Worm (Caenorhabditis elegans): Measurements from ENCODE around the gene C37E2.3.

C37E2.3 gene

DNA sequence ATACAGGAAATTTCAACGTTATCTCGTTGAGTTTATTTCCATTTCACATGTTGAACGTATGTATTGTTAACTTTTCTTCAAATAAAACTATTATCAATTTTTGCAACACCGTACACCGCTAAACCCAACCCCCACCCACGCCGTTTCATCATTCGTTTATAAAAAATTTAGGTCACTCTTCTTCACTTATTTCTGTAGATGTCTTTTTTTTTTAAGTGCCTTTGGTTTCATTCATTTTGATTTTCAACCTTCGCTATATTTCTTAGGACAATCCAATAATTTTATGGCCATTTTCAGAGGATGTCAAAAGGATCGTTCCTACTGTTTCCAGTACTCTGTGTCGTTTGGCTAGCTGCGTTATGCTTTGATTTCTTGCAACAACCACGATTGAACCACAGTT is at the start of gene C37E2.3:
TSS of gene C37E2.3 (plus strand) at position 301 of the 400 bp plus-strand sequence.
- TF ChIP-seq unc-39 (tag; optimal IDR thresholded peaks at IDR 0.05) (no peak), nhr-129 (tag; optimal IDR thresholded peaks at IDR 0.05) (no peak)

DNA sequence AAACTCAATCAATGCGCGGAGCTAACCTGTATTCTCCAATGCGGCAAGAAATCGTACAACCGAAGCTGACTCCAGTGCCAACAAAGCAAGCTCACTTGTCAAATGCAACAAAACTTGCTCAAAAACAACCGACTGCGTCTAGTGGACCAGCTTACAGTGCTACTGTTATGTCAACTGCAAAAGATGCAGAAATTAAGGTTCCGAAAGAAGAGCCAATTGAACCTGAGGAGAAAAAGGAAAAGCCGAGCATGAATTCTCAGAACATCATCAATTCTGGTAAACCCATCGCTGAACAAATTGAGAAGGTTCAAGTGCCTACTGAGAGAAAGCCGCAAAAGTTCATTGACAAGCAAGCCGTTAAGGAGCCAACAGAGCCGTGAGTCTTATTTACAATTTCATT is 48.8 kb upstream of the C37E2.3 start:
- TF ChIP-seq ama-1 (optimal IDR thresholded peaks at IDR 0.05) (no peak), lin-11 (tag; optimal IDR thresholded peaks at IDR 0.05) (no peak), zag-1 (tag; optimal IDR thresholded peaks at IDR 0.05) (no peak), gmeb-1 (tag; optimal IDR thresholded peaks at IDR 0.05) (no peak), lin-13 (GFP tag; optimal IDR thresholded peaks at IDR 0.05) (no peak), alr-1 (tag; optimal IDR thresholded peaks at IDR 0.05) (no peak), egl-27 (tag; optimal IDR thresholded peaks at IDR 0.05) (no peak), unc-39 (tag; optimal IDR thresholded peaks at IDR 0.05) (no peak), nhr-11 (tag; optimal IDR thresholded peaks at IDR 0.05) (no peak), elt-1 (tag; optimal IDR thresholded peaks at IDR 0.05) (no peak), ceh-16 (tag; optimal IDR thresholded peaks at IDR 0.05) (no peak)

DNA sequence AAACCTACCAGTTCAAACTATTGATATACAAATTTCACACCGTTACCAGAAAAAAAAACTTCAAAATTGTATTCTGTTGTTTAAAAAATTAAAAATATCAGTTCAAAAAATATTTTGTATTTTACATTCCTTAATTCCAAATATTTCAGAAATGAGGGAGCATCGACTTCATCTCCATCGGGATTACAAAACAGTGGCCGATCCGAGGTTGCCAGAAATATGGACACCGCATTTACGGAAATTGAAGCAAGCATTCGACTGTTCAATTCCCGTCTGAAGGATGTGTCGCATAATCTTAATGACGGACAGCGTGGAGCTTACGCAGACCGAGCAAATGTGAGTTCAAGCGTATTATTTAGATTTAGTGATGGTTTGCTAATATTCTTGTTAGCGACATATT is 47.6 kb upstream of the C37E2.3 start:
- TF ChIP-seq gmeb-1 (tag; optimal IDR thresholded peaks at IDR 0.05) (no peak), mab-5 (tag; optimal IDR thresholded peaks at IDR 0.05) (no peak), nhr-12 (tag; optimal IDR thresholded peaks at IDR 0.05) (no peak), peb-1 (tag; optimal IDR thresholded peaks at IDR 0.05) (no peak)

DNA sequence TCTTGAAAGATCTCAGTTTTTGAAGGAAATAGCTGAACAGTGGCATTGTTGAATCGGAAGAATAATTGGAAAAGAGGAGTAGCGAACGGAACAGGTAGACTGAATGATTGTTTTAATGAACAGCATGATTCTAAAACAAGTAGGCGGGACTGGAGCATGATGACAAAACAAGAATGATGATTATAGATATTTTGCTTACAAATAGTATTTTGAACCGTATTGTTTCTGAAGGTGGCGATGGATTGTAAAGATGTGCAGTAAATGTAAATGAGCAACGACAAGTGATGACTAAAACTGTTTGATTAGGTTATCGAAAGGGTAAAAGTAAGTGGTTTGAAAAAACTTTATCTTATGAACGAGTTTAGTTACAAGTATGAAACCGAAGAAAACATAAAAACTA is 46.0 kb upstream of the C37E2.3 start, which contains the start of gene F28H6.8:
TSS of gene F28H6.8 (minus strand) at position 101 of the 400 bp plus-strand sequence.
- TF ChIP-seq lin-13 (GFP tag; optimal IDR thresholded peaks at IDR 0.05), result no peak
- no peak for TF ChIP-seq nhr-237 (tag; optimal IDR thresholded peaks at IDR 0.05)
- TF ChIP-seq unc-39 (tag; optimal IDR thresholded peaks at IDR 0.05), result no peak
- no peak for TF ChIP-seq snpc-4 (tag; optimal IDR thresholded peaks at IDR 0.05)
- no peak for TF ChIP-seq egl-27 (tag; optimal IDR thresholded peaks at IDR 0.05)
- no peak for TF ChIP-seq fos-1 (tag; optimal IDR thresholded peaks at IDR 0.05)
- TF ChIP-seq mdl-1 (tag; optimal IDR thresholded peaks at IDR 0.05), result no peak
- no peak for TF ChIP-seq lsy-2 (tag; optimal IDR thresholded peaks at IDR 0.05)
- no peak for TF ChIP-seq lin-39 (tag; optimal IDR thresholded peaks at IDR 0.05)
- TF ChIP-seq ceh-16 (tag; optimal IDR thresholded peaks at IDR 0.05), result no peak
- no peak for TF ChIP-seq nhr-10 (tag; optimal IDR thresholded peaks at IDR 0.05)
- TF ChIP-seq skn-1 (tag; optimal IDR thresholded peaks at IDR 0.05), result no peak
- no peak for TF ChIP-seq mab-5 (tag; optimal IDR thresholded peaks at IDR 0.05)
- TF ChIP-seq elt-3 (tag; optimal IDR thresholded peaks at IDR 0.05), result no peak
- no peak for TF ChIP-seq nhr-23 (tag; optimal IDR thresholded peaks at IDR 0.05)
- TF ChIP-seq ztf-4 (tag; optimal IDR thresholded peaks at IDR 0.05), result no peak
- no peak for TF ChIP-seq gmeb-1 (tag; optimal IDR thresholded peaks at IDR 0.05)
- no peak for TF ChIP-seq nhr-12 (tag; optimal IDR thresholded peaks at IDR 0.05)
- TF ChIP-seq nhr-25 (tag; optimal IDR thresholded peaks at IDR 0.05), result no peak
- no peak for TF ChIP-seq ama-1 (optimal IDR thresholded peaks at IDR 0.05)

DNA sequence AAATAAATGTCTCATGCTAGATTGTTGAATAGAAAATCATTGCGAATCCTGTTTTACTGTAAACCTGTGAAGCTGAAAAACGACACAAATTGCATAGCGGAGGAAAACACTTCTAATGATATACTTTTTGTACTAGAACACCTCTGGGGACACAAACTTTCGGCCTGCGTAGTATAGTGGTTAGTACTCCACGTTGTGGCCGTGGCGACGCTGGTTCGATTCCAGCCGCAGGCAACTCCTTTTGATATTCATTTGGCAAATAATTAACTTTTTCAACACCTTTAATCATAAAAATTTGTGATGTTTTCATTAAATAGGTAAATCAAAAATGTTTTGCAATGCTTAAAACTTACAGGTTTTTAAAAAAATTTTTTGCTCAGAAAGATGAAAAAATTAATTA is 45.4 kb upstream of the C37E2.3 start:
- TF ChIP-seq mbf-1 (tag; optimal IDR thresholded peaks at IDR 0.05), result no peak
- no peak for TF ChIP-seq lin-39 (tag; optimal IDR thresholded peaks at IDR 0.05)
- no peak for TF ChIP-seq unc-55 (GFP tag; optimal IDR thresholded peaks at IDR 0.05)
- peak; percentile 7 for TF ChIP-seq lin-13 (GFP tag; optimal IDR thresholded peaks at IDR 0.05)
- peak; percentile 2 for TF ChIP-seq sma-3 (GFP tag; optimal IDR thresholded peaks at IDR 0.05)

DNA sequence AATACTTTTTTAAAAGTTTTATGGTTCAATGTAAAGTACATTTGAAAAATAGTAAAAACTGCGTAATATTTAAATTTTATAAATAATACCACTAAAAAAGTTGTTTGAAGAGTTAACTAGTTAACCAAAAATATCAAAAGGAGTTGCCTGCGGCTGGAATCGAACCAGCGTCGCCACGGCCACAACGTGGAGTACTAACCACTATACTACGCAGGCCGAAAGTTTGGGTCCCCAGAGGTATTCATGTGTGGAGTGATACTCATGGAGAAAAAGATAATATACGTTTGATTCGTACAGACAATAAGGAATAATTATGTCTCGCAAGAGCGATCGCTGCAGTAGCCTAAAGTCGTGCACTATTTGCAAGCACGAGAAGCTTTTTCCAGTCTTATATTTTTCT is 43.5 kb upstream of the C37E2.3 start:
- TF ChIP-seq sma-3 (GFP tag; optimal IDR thresholded peaks at IDR 0.05) (peak; percentile 20), crh-2 (tag; optimal IDR thresholded peaks at IDR 0.05) (peak; percentile 5)

DNA sequence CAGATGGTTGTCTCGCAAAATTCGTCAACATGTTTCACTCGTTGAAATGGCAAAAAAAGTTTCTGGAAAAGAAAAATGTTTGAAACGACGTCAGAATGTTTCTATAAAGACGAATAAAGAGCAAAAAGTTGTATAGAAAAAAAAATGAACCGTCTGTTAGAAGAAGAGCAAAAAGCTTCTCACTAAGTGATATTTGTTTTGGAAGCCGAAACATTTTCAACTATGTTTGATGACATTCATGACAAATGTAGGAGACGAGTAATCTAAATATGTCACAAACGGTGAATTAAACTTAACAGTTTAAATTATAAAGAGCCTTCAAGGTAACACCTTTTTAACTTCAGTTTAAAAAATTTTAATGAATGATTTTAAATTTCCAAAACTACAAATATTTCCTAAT is 40.2 kb upstream of the C37E2.3 start, which contains the start of gene nkat-1:
TSS of gene nkat-1 (minus strand) at position 101 of the 400 bp plus-strand sequence.
- TF ChIP-seq F13H6.1 (tag; optimal IDR thresholded peaks at IDR 0.05) (no peak), zag-1 (tag; optimal IDR thresholded peaks at IDR 0.05) (no peak)

Data from whole organism, L2 larva.